Fruit fly (Drosophila melanogaster): ENCODE results near the gene Gr36b.

DNA sequence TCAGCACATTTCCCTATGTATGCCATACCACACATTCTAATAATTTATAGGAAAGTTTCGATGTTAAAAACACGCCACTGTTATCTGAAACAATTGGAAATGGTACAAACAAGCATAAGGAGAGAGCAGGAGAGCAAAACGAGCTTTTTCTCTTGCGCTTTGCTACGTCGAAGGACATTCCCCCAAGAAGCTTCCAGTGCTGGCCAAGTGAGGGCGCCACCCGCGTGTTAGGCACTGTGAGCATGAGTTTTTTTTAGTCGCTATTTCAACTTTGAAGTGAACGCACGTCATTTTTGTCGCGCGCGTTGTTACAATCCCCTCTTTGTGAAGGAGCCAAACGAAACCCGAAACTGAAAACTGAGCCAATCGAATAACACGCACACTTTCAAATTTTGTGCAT, 47.8 kb upstream of the Gr36b start, which contains the start of the genes CG34106 and beat-IIIa:
- TF ChIP-seq CG8478 (optimal IDR thresholded peaks at IDR 0.05) (no peak), CTCF (optimal IDR thresholded peaks at IDR 0.05) (peak; percentile 64 to 72)

All from S2 (cell line).